Worm (Caenorhabditis elegans): ENCODE results near the gene nspc-14.

DNA sequence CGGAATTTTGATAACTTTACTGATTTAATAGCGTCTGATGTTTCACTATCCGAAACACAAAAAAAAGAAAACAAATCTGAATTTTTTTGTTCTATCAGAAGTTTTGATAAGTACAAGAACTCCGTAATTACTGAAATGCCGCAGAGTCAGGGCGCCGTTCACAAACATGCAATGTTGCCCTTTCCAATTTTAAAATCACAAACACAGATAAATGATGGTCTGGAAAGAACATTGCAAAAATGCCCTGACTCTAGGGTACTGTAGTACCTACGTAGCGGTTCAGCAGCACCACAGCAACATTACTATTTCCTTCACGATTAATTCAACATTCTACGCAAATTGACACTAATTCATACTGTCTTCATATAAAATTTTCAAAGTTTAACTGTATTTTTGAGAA lies 47.7 kb upstream of the nspc-14 start:
- TF ChIP-seq sea-2 (GFP tag; optimal IDR thresholded peaks at IDR 0.05) = no peak
- no peak for TF ChIP-seq nhr-11 (tag; optimal IDR thresholded peaks at IDR 0.05)
- no peak for TF ChIP-seq daf-12 (tag; optimal IDR thresholded peaks at IDR 0.05)
